Worm (Caenorhabditis elegans) whole organism, late embryonic: ENCODE data around the gene tmed-4.
A peak's percentile ranks its signal among the peaks of the same experiment; 100 is the strongest.

ENCODE experiments used
- C08G9.2 ChIP-seq: sonication (generic microtip); optimal IDR thresholded peaks from 2 replicates; lab custom pipeline; 2016; ENCODE audit warnings: mild to moderate bottlenecking, missing genetic modification characterization, moderate library complexity, missing compliant biosample characterization
- T23F11.4 ChIP-seq: fragments of 200-800 bp; sonication (Bioruptor generic); optimal IDR thresholded peaks from 2 replicates; lab custom pipeline; 2018; ENCODE audit warnings: mild to moderate bottlenecking, missing genetic modification characterization, missing compliant biosample characterization
- Y22D7AL.16 ChIP-seq: sonication (generic microtip); optimal IDR thresholded peaks from 2 replicates; lab custom pipeline; 2016; ENCODE audit warnings: missing genetic modification characterization, missing compliant biosample characterization
- ceh-18 ChIP-seq: sonication (generic microtip); optimal IDR thresholded peaks from 2 replicates; lab custom pipeline; 2016; ENCODE audit warnings: missing genetic modification characterization, missing compliant biosample characterization
- ceh-24 ChIP-seq: sonication (generic microtip); optimal IDR thresholded peaks from 2 replicates; lab custom pipeline; 2016; ENCODE audit warnings: mild to moderate bottlenecking, missing genetic modification characterization, missing compliant biosample characterization
- ceh-31 ChIP-seq: sonication (generic microtip); optimal IDR thresholded peaks from 2 replicates; lab custom pipeline; 2016; ENCODE audit warnings: missing genetic modification characterization, missing compliant biosample characterization
- ceh-48 ChIP-seq: sonication (generic microtip); optimal IDR thresholded peaks from 2 replicates; lab custom pipeline; 2016; ENCODE audit warnings: missing genetic modification characterization, inconsistent platforms, missing compliant biosample characterization
- dmd-4 ChIP-seq: sonication (generic microtip); optimal IDR thresholded peaks from 2 replicates; lab custom pipeline; 2016; ENCODE audit warnings: borderline replicate concordance, missing genetic modification characterization, missing compliant biosample characterization
- elt-2 ChIP-seq: sonication (generic microtip); optimal IDR thresholded peaks from 2 replicates; lab custom pipeline; 2016; ENCODE audit warnings: missing genetic modification reagents, missing genetic modification characterization, missing compliant biosample characterization
- eyg-1 ChIP-seq: sonication (generic microtip); optimal IDR thresholded peaks from 2 replicates; lab custom pipeline; 2016; ENCODE audit warnings: missing genotype, missing genetic modification characterization, missing compliant biosample characterization
- fkh-10 ChIP-seq: fragments of 150-350 bp; optimal IDR thresholded peaks from 2 replicates; lab custom pipeline; 2014; ENCODE audit warnings: missing biosample characterization, missing genetic modification reagents, missing genetic modification characterization
- hlh-15 ChIP-seq: sonication (generic microtip); optimal IDR thresholded peaks from 2 replicates; lab custom pipeline; 2016; ENCODE audit warnings: missing genetic modification characterization, missing compliant biosample characterization
- hlh-30 ChIP-seq: sonication (generic microtip); optimal IDR thresholded peaks from 2 replicates; lab custom pipeline; 2017; ENCODE audit warnings: antibody characterized with exemption, missing genetic modification characterization, missing compliant biosample characterization; ENCODE audit not compliant: insufficient read depth
- hlh-6 ChIP-seq: sonication (generic microtip); optimal IDR thresholded peaks from 2 replicates; lab custom pipeline; 2016; ENCODE audit warnings: missing genotype, missing genetic modification characterization, missing compliant biosample characterization
- hlh-8 ChIP-seq: sonication (generic microtip); optimal IDR thresholded peaks from 2 replicates; lab custom pipeline; 2016; ENCODE audit warnings: missing genotype, missing genetic modification characterization, missing compliant biosample characterization
- madf-2 ChIP-seq: sonication (generic microtip); optimal IDR thresholded peaks from 2 replicates; lab custom pipeline; 2017; ENCODE audit warnings: missing genetic modification characterization, missing compliant biosample characterization
- mec-3 ChIP-seq: sonication (generic microtip); optimal IDR thresholded peaks from 2 replicates; lab custom pipeline; 2016; ENCODE audit warnings: borderline replicate concordance, missing genetic modification characterization, missing compliant biosample characterization
- nfya-1 ChIP-seq: sonication (generic microtip); optimal IDR thresholded peaks from 2 replicates; lab custom pipeline; 2017; ENCODE audit warnings: missing genetic modification characterization, mild to moderate bottlenecking, missing compliant biosample characterization, antibody characterized with exemption, moderate library complexity
- nhr-232 ChIP-seq: sonication (generic microtip); optimal IDR thresholded peaks from 2 replicates; lab custom pipeline; 2016; ENCODE audit warnings: missing genetic modification characterization, missing compliant biosample characterization
- pax-1 ChIP-seq: fragments of 150-350 bp; optimal IDR thresholded peaks from 2 replicates; lab custom pipeline; 2014; ENCODE audit warnings: missing biosample characterization, missing genetic modification characterization
- pha-2 ChIP-seq: sonication (generic microtip); optimal IDR thresholded peaks from 2 replicates; lab custom pipeline; 2017; ENCODE audit warnings: mild to moderate bottlenecking, missing genetic modification characterization, missing compliant biosample characterization
- pha-4 ChIP-seq: fragments of 150-350 bp; optimal IDR thresholded peaks from 2 replicates; lab custom pipeline; 2018; ENCODE audit warnings: missing biosample characterization, missing genetic modification reagents, missing genetic modification characterization
- pqm-1 ChIP-seq: sonication (generic microtip); optimal IDR thresholded peaks from 2 replicates; lab custom pipeline; 2016; ENCODE audit warnings: missing genetic modification characterization, missing compliant biosample characterization
- pros-1 ChIP-seq: fragments of 150-350 bp; optimal IDR thresholded peaks from 2 replicates; lab custom pipeline; 2014; ENCODE audit warnings: missing biosample characterization, missing genetic modification reagents, missing genetic modification characterization
- rnt-1 ChIP-seq: sonication (generic microtip); optimal IDR thresholded peaks from 2 replicates; lab custom pipeline; 2016; ENCODE audit warnings: missing genetic modification characterization, missing compliant biosample characterization
- sox-2 ChIP-seq: fragments of 200-800 bp; sonication (Bioruptor generic); IDR thresholded peaks from 2 replicates; pipeline ENCODE4 v1.3.6; 2022; ENCODE audit warnings: missing genetic modification reagents, missing genetic modification characterization, missing compliant biosample characterization
- sox-4 ChIP-seq: sonication (generic microtip); optimal IDR thresholded peaks from 2 replicates; lab custom pipeline; 2017; ENCODE audit warnings: mild to moderate bottlenecking, missing genetic modification characterization, inconsistent platforms, missing compliant biosample characterization
- tbx-2 ChIP-seq: sonication (generic microtip); optimal IDR thresholded peaks from 2 replicates; lab custom pipeline; 2016; ENCODE audit warnings: missing genetic modification characterization, missing compliant biosample characterization
- unc-3 ChIP-seq, 2 experiments: fragments of 200-800 bp in 1 of 2; sonication (Bioruptor generic) in 1 of 2; sonication (generic microtip) in 1 of 2; conservative IDR thresholded peaks in 1 of 2; optimal IDR thresholded peaks in 1 of 2; 2 replicates each; pipeline versions ENCODE4 v1.3.6 to Lab custom; 2016 to 2022; ENCODE audit warnings: missing compliant biosample characterization in 2 of 2, missing genetic modification characterization in 2 of 2, missing genetic modification reagents in 1 of 2
- unc-42 ChIP-seq: sonication (generic microtip); optimal IDR thresholded peaks from 2 replicates; lab custom pipeline; 2016; ENCODE audit warnings: missing genotype, missing genetic modification characterization, missing compliant biosample characterization
- unc-55 ChIP-seq: sonication (generic microtip); optimal IDR thresholded peaks from 2 replicates; lab custom pipeline; 2017; ENCODE audit warnings: missing biosample characterization, missing genetic modification reagents, missing genetic modification characterization

Gene tmed-4

DNA sequence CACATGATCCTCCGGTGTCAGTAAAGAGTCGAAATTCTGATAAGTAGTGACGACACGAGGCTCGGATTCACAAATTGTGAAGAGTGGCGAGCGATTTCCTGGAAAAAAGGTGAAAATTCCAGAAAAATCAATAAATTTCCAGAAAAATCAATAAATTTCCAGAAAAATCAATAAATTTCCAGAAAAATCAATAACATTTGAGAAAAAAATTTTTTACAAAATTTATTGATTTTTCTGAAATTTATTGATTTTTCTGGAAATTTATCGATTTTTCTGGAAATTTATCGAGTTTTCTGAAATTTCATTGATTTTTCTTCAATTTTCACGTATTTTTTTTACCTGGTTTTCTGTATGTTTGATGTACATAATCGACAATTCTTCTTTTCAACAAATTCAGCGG is 42.9 kb downstream of the tmed-4 start:
- TF ChIP-seq ceh-48 (tag; lab: Kevin White, UChicago) (peak; percentile 79), ceh-24 (no peak), sox-4 (tag; lab: Kevin White, UChicago) (no peak)

- TF ChIP-seq unc-42 = no peak
- peak; percentile 75 for TF ChIP-seq ceh-48 (tag; lab: Kevin White, UChicago)
These were observed 44.1 kb downstream of the tmed-4 start for ce11 chrV:19904790-19905189.

DNA sequence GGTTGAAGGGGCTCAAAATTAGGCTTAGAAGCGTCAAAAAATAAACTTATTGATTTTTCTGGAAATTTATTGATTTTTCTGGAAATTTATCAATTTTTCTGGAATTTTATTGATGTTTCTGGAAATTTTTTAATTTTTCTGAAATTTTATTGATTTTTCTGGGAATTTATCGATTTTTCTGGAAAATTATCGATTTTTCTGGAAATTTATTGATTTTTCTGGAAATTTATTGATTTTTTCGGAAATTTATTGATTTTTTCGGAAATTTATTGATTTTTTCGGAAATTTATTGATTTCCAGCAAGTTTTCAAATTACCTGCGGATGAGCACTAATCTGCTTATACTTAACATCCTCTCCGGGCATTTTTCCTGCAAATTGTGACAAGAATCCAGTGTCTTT is 47.1 kb downstream of the tmed-4 start:
- TF ChIP-seq ceh-48 (tag; lab: Kevin White, UChicago) = peak; percentile 61
- TF ChIP-seq pha-4 (tag; lab: Kevin White, UChicago) = no peak
- TF ChIP-seq sox-2 (GFP tag; lab: Robert Waterston, UW) = no peak

- TF ChIP-seq eyg-1 (no peak), C08G9.2 (tag; lab: Kevin White, UChicago) (no peak), T23F11.4 (GFP tag; lab: Kevin White, UChicago) (no peak), ceh-31 (tag; lab: Kevin White, UChicago) (no peak), pqm-1 (tag; lab: Kevin White, UChicago) (no peak), pha-2 (tag; lab: Kevin White, UChicago) (no peak), elt-2 (tag; lab: Kevin White, UChicago) (no peak), dmd-4 (tag; lab: Kevin White, UChicago) (no peak), hlh-6 (tag; lab: Kevin White, UChicago) (no peak), fkh-10 (GFP tag; lab: Kevin White, UChicago) (no peak), pax-1 (no peak), hlh-15 (no peak), nfya-1 (no peak), madf-2 (tag; lab: Kevin White, UChicago) (no peak), mec-3 (no peak)
These were observed 49.7 kb downstream of the tmed-4 start, which contains the start of gene Y116F11B.14 for ce11 chrV:19899167-19899566. TSS of gene Y116F11B.14 (plus strand) at chrV:19899467.

DNA sequence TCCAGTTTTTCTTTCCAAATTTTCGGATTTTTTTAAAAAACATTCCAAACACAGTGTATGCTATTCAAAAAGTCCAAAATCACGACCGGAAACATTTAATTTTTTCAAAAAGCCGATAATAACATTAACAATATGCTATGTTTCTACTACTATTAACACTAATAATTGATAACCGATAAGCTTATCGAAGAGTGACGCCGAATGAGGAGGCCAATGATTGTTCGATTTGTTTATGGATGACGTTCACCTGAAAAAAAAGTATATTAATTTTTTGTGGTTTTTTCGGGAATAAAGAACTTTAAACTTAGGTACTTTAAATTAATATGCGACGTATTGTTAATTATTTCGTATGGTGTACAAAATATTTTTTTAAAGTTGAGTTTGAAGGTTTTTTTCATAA is 50.9 kb downstream of the tmed-4 start:
- no peak for TF ChIP-seq dmd-4 (tag; lab: Kevin White, UChicago)
- no peak for TF ChIP-seq unc-3 (GFP tag; conservative IDR thresholded peaks at IDR 0.05; lab: Robert Waterston, UW)
- no peak for TF ChIP-seq unc-3 (tag; optimal IDR thresholded peaks at IDR 0.05; lab: Kevin White, UChicago)
- TF ChIP-seq elt-2 (tag; lab: Kevin White, UChicago) = peak; percentile 41

- TF ChIP-seq Y22D7AL.16 (tag; lab: Kevin White, UChicago) (no peak), dmd-4 (tag; lab: Kevin White, UChicago) (no peak), hlh-30 (tag; lab: Kevin White, UChicago) (peak; percentile 17), eyg-1 (no peak), rnt-1 (tag; lab: Kevin White, UChicago) (peak; percentile 36), unc-55 (peak; percentile 81), tbx-2 (tag; lab: Kevin White, UChicago) (peak; percentile 29), unc-42 (peak; percentile 30), nfya-1 (peak; percentile 75), nhr-232 (tag; lab: Kevin White, UChicago) (no peak), ceh-31 (tag; lab: Kevin White, UChicago) (peak; percentile 49), hlh-8 (tag; lab: Kevin White, UChicago) (peak; percentile 79), pros-1 (tag; lab: Kevin White, UChicago) (no peak), ceh-18 (peak; percentile 56)
These were observed 51.3 kb downstream of the tmed-4 start for ce11 chrV:19897557-19897956.
